Worm (Caenorhabditis elegans): Measurements from ENCODE around the gene ZK1320.7.
A peak's percentile ranks its signal among the peaks of the same experiment; 100 is the strongest.

- TF ChIP-seq nhr-42 (GFP tag; IDR thresholded peaks at IDR 0.05): no peak
- TF ChIP-seq zag-1 (tag; optimal IDR thresholded peaks at IDR 0.05): no peak
- TF ChIP-seq R02D3.7 (tag; optimal IDR thresholded peaks at IDR 0.05): no peak
- TF ChIP-seq rbr-2 (tag; optimal IDR thresholded peaks at IDR 0.05): peak; percentile 77
- TF ChIP-seq hif-1 (tag; optimal IDR thresholded peaks at IDR 0.05): peak in 1 of 2 experiments; percentile 53
These were observed 25.3 kb upstream of the ZK1320.7 start for ce11 chrII:9646122-9646555.

All from whole organism, L4 larva.